Worm (Caenorhabditis elegans) whole organism, L1 larva: ENCODE measurements around the gene bath-4.
A peak's percentile ranks its signal among the peaks of the same experiment; 100 is the strongest.

Source experiments
- C04F5.9 ChIP-seq: sonication (generic microtip); optimal IDR thresholded peaks from 2 replicates; lab custom pipeline; 2016; ENCODE audit warnings: missing genetic modification characterization, missing compliant biosample characterization
- F16B12.6 ChIP-seq: fragments of 150-350 bp; optimal IDR thresholded peaks from 2 replicates; lab custom pipeline; 2014; ENCODE audit warnings: missing biosample characterization, missing genetic modification characterization
- aha-1 ChIP-seq: fragments of 150-350 bp; optimal IDR thresholded peaks from 2 replicates; lab custom pipeline; 2014; ENCODE audit warnings: missing biosample characterization, missing genetic modification characterization
- alr-1 ChIP-seq: fragments of 200-800 bp; sonication (Bioruptor generic); optimal IDR thresholded peaks from 2 replicates; lab custom pipeline; 2018; ENCODE audit warnings: borderline replicate concordance, mild to moderate bottlenecking, missing genetic modification characterization, missing compliant biosample characterization
- blmp-1 ChIP-seq: fragments of 150-350 bp; optimal IDR thresholded peaks from 2 replicates; lab custom pipeline; 2014; ENCODE audit warnings: missing biosample characterization, missing genetic modification characterization
- ceh-8 ChIP-seq: fragments of 200-800 bp; sonication (Bioruptor generic); optimal IDR thresholded peaks from 2 replicates; lab custom pipeline; 2018; ENCODE audit warnings: mild to moderate bottlenecking, missing genetic modification characterization, moderate library complexity, missing compliant biosample characterization
- ceh-82 ChIP-seq, 3 experiments: fragments of 150-350 bp in 1 of 3; sonication (generic microtip) in 2 of 3; optimal IDR thresholded peaks; 2 replicates each; lab custom pipeline; 2014 to 2017; ENCODE audit warnings: missing biosample characterization in 3 of 3, missing genetic modification characterization in 3 of 3
- ceh-88 ChIP-seq: fragments of 200-800 bp; sonication (Bioruptor generic); IDR thresholded peaks from 2 replicates; pipeline ENCODE4 v1.3.6; 2022; ENCODE audit warnings: missing genetic modification characterization, missing compliant biosample characterization
- dsc-1 ChIP-seq: sonication (generic microtip); optimal IDR thresholded peaks from 2 replicates; lab custom pipeline; 2016; ENCODE audit warnings: mild to moderate bottlenecking, missing genetic modification characterization, missing compliant biosample characterization
- efl-1 ChIP-seq, 4 experiments: fragments of 150-350 bp; optimal IDR thresholded peaks in 3 of 4; peaks in 1 of 4; 1 replicate in 1 of 4; 2 replicates in 3 of 4; lab custom pipeline; 2014; ENCODE audit warnings: missing biosample characterization in 2 of 4, missing genetic modification characterization in 2 of 4, missing genetic modification reagents in 2 of 4
- efl-3 ChIP-seq: fragments of 200-800 bp; sonication (Bioruptor generic); optimal IDR thresholded peaks from 2 replicates; lab custom pipeline; 2018; ENCODE audit warnings: mild to moderate bottlenecking, missing genetic modification characterization, missing compliant biosample characterization
- egl-13 ChIP-seq: sonication (generic microtip); optimal IDR thresholded peaks from 2 replicates; lab custom pipeline; 2016; ENCODE audit warnings: missing genotype, missing genetic modification reagents, missing genetic modification characterization, missing compliant biosample characterization
- egl-27 ChIP-seq, 2 experiments: fragments of 150-350 bp in 1 of 2; sonication (generic microtip); optimal IDR thresholded peaks; 3 replicates each; lab custom pipeline; 2017 to 2018; ENCODE audit warnings: missing biosample characterization in 2 of 2, missing genetic modification characterization in 2 of 2, missing genetic modification reagents in 2 of 2
- elt-2 ChIP-seq: sonication (generic microtip); optimal IDR thresholded peaks from 2 replicates; lab custom pipeline; 2016; ENCODE audit warnings: missing genetic modification characterization, mild to moderate bottlenecking, inconsistent platforms, missing compliant biosample characterization, missing genetic modification reagents
- elt-3 ChIP-seq, 6 experiments: fragments of 150-350 bp in 1 of 6; sonication (generic microtip); optimal IDR thresholded peaks; 2 replicates each; lab custom pipeline; 2017 to 2018; ENCODE audit warnings: missing biosample characterization in 6 of 6, missing genetic modification characterization in 6 of 6, inconsistent platforms in 1 of 6
- hlh-17 ChIP-seq: fragments of 200-800 bp; sonication (Bioruptor generic); optimal IDR thresholded peaks from 2 replicates; lab custom pipeline; 2018; ENCODE audit warnings: missing genetic modification characterization, mild to moderate bottlenecking, missing compliant biosample characterization, moderate library complexity, borderline replicate concordance
- hpl-2 ChIP-seq: fragments of 150-350 bp; optimal IDR thresholded peaks from 2 replicates; lab custom pipeline; 2014; ENCODE audit warnings: missing biosample characterization, missing genetic modification reagents, missing genetic modification characterization
- lin-13 ChIP-seq: fragments of 150-350 bp; optimal IDR thresholded peaks from 2 replicates; lab custom pipeline; 2014; ENCODE audit warnings: missing biosample characterization, missing genetic modification reagents, missing genetic modification characterization
- lin-39 ChIP-seq: fragments of 150-350 bp; optimal IDR thresholded peaks from 2 replicates; lab custom pipeline; 2014; ENCODE audit warnings: missing biosample characterization, missing genetic modification reagents, missing genetic modification characterization
- lsy-2 ChIP-seq, 2 experiments: fragments of 150-350 bp; optimal IDR thresholded peaks; 2 replicates each; lab custom pipeline; 2014; ENCODE audit warnings: missing biosample characterization in 2 of 2, missing genetic modification characterization in 2 of 2
- mab-9 ChIP-seq: fragments of 200-800 bp; sonication (Bioruptor generic); IDR thresholded peaks from 2 replicates; pipeline ENCODE4 v1.3.6; 2022; ENCODE audit warnings: missing genetic modification reagents, missing genetic modification characterization, missing compliant biosample characterization
- mdl-1 ChIP-seq, 2 experiments: fragments of 150-350 bp; optimal IDR thresholded peaks; 2 replicates each; lab custom pipeline; 2014 to 2017; ENCODE audit warnings: missing biosample characterization in 2 of 2, missing genetic modification characterization in 2 of 2, inconsistent platforms in 1 of 2
- mef-2 ChIP-seq: fragments of 150-350 bp; optimal IDR thresholded peaks from 2 replicates; lab custom pipeline; 2014; ENCODE audit warnings: missing biosample characterization, missing genetic modification characterization
- mep-1 ChIP-seq: fragments of 150-350 bp; optimal IDR thresholded peaks from 2 replicates; lab custom pipeline; 2014; ENCODE audit warnings: missing biosample characterization, missing genetic modification characterization
- nhr-11 ChIP-seq: fragments of 150-350 bp; optimal IDR thresholded peaks from 2 replicates; lab custom pipeline; 2014; ENCODE audit warnings: missing biosample characterization, missing genetic modification characterization
- nhr-12 ChIP-seq: sonication (generic microtip); optimal IDR thresholded peaks from 2 replicates; lab custom pipeline; 2017; ENCODE audit warnings: missing biosample characterization, missing genetic modification characterization
- nhr-20 ChIP-seq: sonication (generic microtip); optimal IDR thresholded peaks from 2 replicates; lab custom pipeline; 2016; ENCODE audit warnings: mild to moderate bottlenecking, missing genetic modification characterization, missing compliant biosample characterization
- nhr-237 ChIP-seq: fragments of 150-350 bp; optimal IDR thresholded peaks from 2 replicates; lab custom pipeline; 2014; ENCODE audit warnings: missing biosample characterization, missing genetic modification characterization
- nhr-71 ChIP-seq: sonication (generic microtip); optimal IDR thresholded peaks from 2 replicates; lab custom pipeline; 2016; ENCODE audit warnings: mild to moderate bottlenecking, missing genetic modification characterization, moderate library complexity, missing compliant biosample characterization
- nhr-77 ChIP-seq: fragments of 150-350 bp; optimal IDR thresholded peaks from 2 replicates; lab custom pipeline; 2014; ENCODE audit warnings: missing biosample characterization, missing genetic modification characterization
- nhr-90 ChIP-seq: sonication (generic microtip); optimal IDR thresholded peaks from 2 replicates; lab custom pipeline; 2016; ENCODE audit warnings: mild to moderate bottlenecking, missing genetic modification characterization, missing compliant biosample characterization; ENCODE audit not compliant: poor library complexity
- pag-3 ChIP-seq: sonication (generic microtip); optimal IDR thresholded peaks from 2 replicates; lab custom pipeline; 2017; ENCODE audit warnings: missing genetic modification characterization, mild to moderate bottlenecking, missing compliant biosample characterization, antibody characterized with exemption, borderline replicate concordance; ENCODE audit not compliant: insufficient read depth
- pqm-1 ChIP-seq: sonication (generic microtip); optimal IDR thresholded peaks from 3 replicates; lab custom pipeline; 2017; ENCODE audit warnings: missing biosample characterization, missing genetic modification characterization
- sox-4 ChIP-seq: sonication (generic microtip); optimal IDR thresholded peaks from 2 replicates; lab custom pipeline; 2016; ENCODE audit warnings: missing genetic modification characterization, missing compliant biosample characterization
- sptf-1 ChIP-seq: fragments of 150-350 bp; optimal IDR thresholded peaks from 2 replicates; lab custom pipeline; 2014; ENCODE audit warnings: missing biosample characterization, missing genetic modification characterization
- sup-37 ChIP-seq: fragments of 200-800 bp; sonication (Bioruptor generic); optimal IDR thresholded peaks from 2 replicates; lab custom pipeline; 2018; ENCODE audit warnings: mild to moderate bottlenecking, missing genetic modification characterization, missing compliant biosample characterization
- swsn-7 ChIP-seq: sonication (generic microtip); optimal IDR thresholded peaks from 2 replicates; lab custom pipeline; 2016; ENCODE audit warnings: missing genetic modification characterization, missing compliant biosample characterization
- tbx-2 ChIP-seq: sonication (generic microtip); optimal IDR thresholded peaks from 2 replicates; lab custom pipeline; 2016; ENCODE audit warnings: missing genetic modification characterization, missing compliant biosample characterization
- unc-130 ChIP-seq: fragments of 150-350 bp; optimal IDR thresholded peaks from 2 replicates; lab custom pipeline; 2017; ENCODE audit warnings: missing biosample characterization, missing genetic modification characterization, inconsistent platforms
- unc-30 ChIP-seq: sonication (generic microtip); optimal IDR thresholded peaks from 2 replicates; lab custom pipeline; 2017; ENCODE audit warnings: missing biosample characterization, missing genetic modification characterization
- unc-86 ChIP-seq: sonication (generic microtip); optimal IDR thresholded peaks from 2 replicates; lab custom pipeline; 2016; ENCODE audit warnings: missing genetic modification characterization, missing compliant biosample characterization
- xbp-1 ChIP-seq: sonication (generic microtip); optimal IDR thresholded peaks from 2 replicates; lab custom pipeline; 2016; ENCODE audit warnings: missing genetic modification characterization, missing compliant biosample characterization
- zag-1 ChIP-seq: fragments of 150-350 bp; optimal IDR thresholded peaks from 2 replicates; lab custom pipeline; 2014; ENCODE audit warnings: missing biosample characterization, missing genetic modification characterization
- ztf-4 ChIP-seq: fragments of 150-350 bp; optimal IDR thresholded peaks from 2 replicates; lab custom pipeline; 2014; ENCODE audit warnings: missing biosample characterization, missing genetic modification characterization

The bath-4 gene

DNA sequence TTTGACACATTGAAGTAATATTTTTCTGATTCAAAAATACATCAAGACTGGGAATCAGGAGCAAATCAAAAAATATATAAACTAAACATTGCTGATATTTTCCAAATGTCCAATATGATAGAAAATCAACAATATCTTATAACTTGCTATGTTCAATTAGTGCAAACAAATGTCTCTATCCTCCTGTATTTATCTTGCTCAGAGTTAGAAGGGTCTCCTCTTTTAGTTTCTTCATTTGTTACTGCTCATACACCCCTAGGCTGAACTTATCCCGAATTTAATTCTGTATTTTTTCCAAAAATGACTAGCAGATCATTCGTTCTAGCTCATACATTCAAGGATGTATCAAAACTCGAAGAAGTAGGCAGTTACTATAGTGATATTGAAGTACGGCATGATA lies 15.8 kb downstream of the bath-4 start, which contains the start of gene math-23:
TSS of gene math-23 (plus strand) at position 301 of the 400 bp plus-strand sequence.
- no peak for TF ChIP-seq nhr-90 (tag; lab: Kevin White, UChicago)
- no peak for TF ChIP-seq aha-1 (tag; lab: Kevin White, UChicago)
- no peak for TF ChIP-seq mdl-1 (tag; optimal IDR thresholded peaks at IDR 0.05; lab: Kevin White, UChicago)
- no peak for TF ChIP-seq ztf-4 (tag; lab: Kevin White, UChicago)

DNA sequence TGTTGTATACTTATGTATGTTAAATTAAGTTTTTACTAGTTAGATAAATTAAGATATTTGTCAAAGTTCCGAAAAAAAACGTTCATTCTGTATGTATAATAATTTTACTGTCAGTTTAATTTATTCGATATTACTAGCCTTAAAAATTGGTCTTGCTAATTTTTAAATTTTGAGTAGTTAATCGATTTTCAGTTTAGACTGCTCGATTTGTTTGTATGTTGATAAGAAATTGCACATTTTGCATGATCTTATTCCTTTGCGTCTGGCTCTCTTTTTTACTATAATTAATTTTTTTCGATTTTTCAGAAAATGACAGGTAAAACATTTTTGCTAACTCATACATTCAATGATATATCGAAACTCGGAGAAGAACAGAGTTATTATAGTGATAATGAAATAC lies 17.8 kb downstream of the bath-4 start, which contains the start of gene math-24:
TSS of gene math-24 (plus strand) at position 301 of the 400 bp plus-strand sequence.
- TF ChIP-seq nhr-90 (tag; lab: Kevin White, UChicago) (no peak), nhr-12 (no peak), ceh-8 (GFP tag; lab: Kevin White, UChicago) (no peak), mef-2 (tag; lab: Kevin White, UChicago) (no peak), elt-2 (no peak), elt-3 (tag; optimal IDR thresholded peaks at IDR 0.05; lab: Kevin White, UChicago) (no peak), sup-37 (GFP tag; lab: Kevin White, UChicago) (no peak), lin-13 (GFP tag; lab: Kevin White, UChicago) (no peak), nhr-11 (tag; lab: Kevin White, UChicago) (no peak), ztf-4 (tag; lab: Kevin White, UChicago) (no peak), blmp-1 (no peak), nhr-71 (tag; lab: Kevin White, UChicago) (no peak), unc-86 (no peak), unc-130 (tag; lab: Kevin White, UChicago) (no peak)

DNA sequence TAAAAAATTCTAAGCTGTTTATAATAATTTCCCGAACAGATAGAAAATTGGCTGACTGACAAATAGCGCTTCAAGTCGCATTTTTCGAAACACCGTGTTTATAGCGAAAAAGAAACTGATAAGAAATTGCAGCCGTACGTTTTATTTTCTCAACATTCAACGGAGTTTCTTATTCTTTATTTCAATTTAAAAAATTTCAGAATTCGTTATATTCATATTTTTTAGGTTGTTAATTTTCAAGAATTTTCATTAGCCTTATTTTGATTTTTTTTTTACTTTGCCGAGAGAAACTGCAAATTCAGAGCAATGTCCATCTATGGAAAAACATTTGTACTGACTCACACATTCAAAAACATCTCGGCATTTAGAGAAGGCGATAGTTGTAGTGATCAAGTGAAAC lies 19.8 kb downstream of the bath-4 start, which contains the start of gene C46F9.6:
TSS of gene C46F9.6 (plus strand) at position 301 of the 400 bp plus-strand sequence.
- no peak for TF ChIP-seq ceh-88 (GFP tag; lab: Robert Waterston, UW)
- peak; percentile 6 for TF ChIP-seq elt-2
- TF ChIP-seq, all 84 proteins: peak for 1

DNA sequence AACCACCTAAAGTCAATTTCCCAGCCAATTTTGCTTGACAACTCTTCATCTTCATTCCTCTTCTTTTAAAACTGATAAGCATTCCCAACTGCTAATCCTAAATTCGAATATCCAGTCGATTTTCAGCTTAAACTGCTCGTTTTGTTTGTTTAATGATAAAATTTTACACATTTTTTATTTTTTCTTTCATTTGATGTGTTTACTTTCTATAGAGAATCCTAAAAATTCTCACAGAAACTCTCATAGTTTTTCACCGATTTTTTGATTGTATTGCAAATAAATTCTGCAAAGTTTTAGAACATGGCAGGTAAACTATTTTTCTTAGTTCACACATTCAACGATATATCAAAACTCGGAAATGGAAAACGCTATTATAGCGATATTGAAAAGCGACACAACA lies 22.0 kb downstream of the bath-4 start, which contains the start of gene math-25:
TSS of gene math-25 (plus strand) at position 301 of the 400 bp plus-strand sequence.
- no peak for TF ChIP-seq ztf-4 (tag; lab: Kevin White, UChicago)
- TF ChIP-seq mep-1 (tag; lab: Kevin White, UChicago): no peak
- TF ChIP-seq egl-27 (tag; optimal IDR thresholded peaks at IDR 0.05; lab: Kevin White, UChicago): no peak
- no peak for TF ChIP-seq sox-4 (tag; lab: Kevin White, UChicago)
- TF ChIP-seq ceh-88 (GFP tag; lab: Robert Waterston, UW): no peak
- no peak for TF ChIP-seq egl-13 (tag; lab: Kevin White, UChicago)
- no peak for TF ChIP-seq elt-3 (tag; optimal IDR thresholded peaks at IDR 0.05; lab: Kevin White, UChicago)
- TF ChIP-seq dsc-1 (tag; lab: Kevin White, UChicago): no peak
- TF ChIP-seq nhr-11 (tag; lab: Kevin White, UChicago): no peak
- no peak for TF ChIP-seq zag-1 (tag; lab: Kevin White, UChicago)
- TF ChIP-seq swsn-7 (tag; lab: Kevin White, UChicago): no peak
- TF ChIP-seq nhr-20 (tag; lab: Kevin White, UChicago): no peak
- no peak for TF ChIP-seq lin-13 (GFP tag; lab: Kevin White, UChicago)
- no peak for TF ChIP-seq pqm-1 (tag; lab: Kevin White, UChicago)
- TF ChIP-seq alr-1 (tag; lab: Kevin White, UChicago): no peak
- TF ChIP-seq nhr-237 (tag; lab: Kevin White, UChicago): no peak
- TF ChIP-seq mab-9 (GFP tag; lab: Robert Waterston, UW): no peak

DNA sequence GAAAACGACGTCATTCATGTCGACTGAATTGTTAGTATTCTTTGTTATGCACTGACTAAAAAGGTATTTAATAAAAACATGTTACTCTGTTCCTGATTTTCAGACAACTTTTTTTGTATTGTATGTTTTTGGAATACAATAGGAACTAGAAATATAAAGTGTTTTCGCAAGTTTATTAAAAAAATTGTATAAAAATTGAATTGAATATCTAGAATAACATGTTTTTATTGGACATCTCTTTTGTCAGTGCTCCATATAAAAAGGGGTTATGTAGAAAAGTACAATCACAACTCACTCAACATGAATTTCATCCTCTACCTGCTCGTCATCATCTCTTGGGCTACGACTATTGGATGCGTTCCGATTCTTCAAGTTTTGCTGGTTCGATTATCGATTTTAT lies 22.5 kb downstream of the bath-4 start, which contains the start of gene C46F9.5:
TSS of gene C46F9.5 (plus strand) at position 301 of the 400 bp plus-strand sequence.
- TF ChIP-seq lsy-2 (tag; optimal IDR thresholded peaks at IDR 0.05; lab: Kevin White, UChicago): no peak
- no peak for TF ChIP-seq F16B12.6 (tag; lab: Kevin White, UChicago)
- TF ChIP-seq C04F5.9 (tag; lab: Kevin White, UChicago): no peak
- no peak for TF ChIP-seq efl-3 (GFP tag; lab: Kevin White, UChicago)
- no peak for TF ChIP-seq sptf-1
- no peak for TF ChIP-seq hpl-2 (GFP tag; lab: Kevin White, UChicago)
- no peak for TF ChIP-seq nhr-77 (tag; lab: Kevin White, UChicago)
- TF ChIP-seq ceh-88 (GFP tag; lab: Robert Waterston, UW): no peak
- TF ChIP-seq ceh-82 (tag; optimal IDR thresholded peaks at IDR 0.05; lab: Kevin White, UChicago): no peak
- no peak for TF ChIP-seq xbp-1 (tag; lab: Kevin White, UChicago)
- TF ChIP-seq unc-30 (tag; lab: Kevin White, UChicago): no peak
- TF ChIP-seq hlh-17 (GFP tag; lab: Kevin White, UChicago): no peak
- no peak for TF ChIP-seq tbx-2 (tag; lab: Kevin White, UChicago)
- no peak for TF ChIP-seq pag-3 (tag; lab: Kevin White, UChicago)
- no peak for TF ChIP-seq lin-39 (tag; lab: Kevin White, UChicago)
- no peak for TF ChIP-seq ztf-4 (tag; lab: Kevin White, UChicago)
- no peak for TF ChIP-seq efl-1 (optimal IDR thresholded peaks at IDR 0.05; lab: Kevin White, UChicago)
- no peak for TF ChIP-seq efl-1 (GFP tag; optimal IDR thresholded peaks at IDR 0.05 in 1 of 2; lab: Kevin White, UChicago)
